Fruit fly (Drosophila melanogaster) whole organism, prepupa: ENCODE results near the gene CG34434.

ENCODE experiments used
- CG11294 ChIP-seq: fragments of 200-800 bp; sonication (Bioruptor generic); IDR thresholded peaks from 2 replicates; pipeline ENCODE4 v1.3.6; 2022; ENCODE audit warnings: missing biosample characterization, missing genetic modification characterization
- CG16779 ChIP-seq: fragments of 200-800 bp; sonication (Bioruptor generic); optimal IDR thresholded peaks from 3 replicates; lab custom pipeline; 2017; ENCODE audit warnings: missing biosample characterization, mild to moderate bottlenecking, missing genetic modification characterization
- CG3919 ChIP-seq: fragments of 200-800 bp; sonication (Bioruptor generic); optimal IDR thresholded peaks from 3 replicates; lab custom pipeline; 2016; ENCODE audit warnings: missing biosample characterization, missing genetic modification characterization
- CG6276 ChIP-seq: fragments of 200-800 bp; sonication (Bioruptor generic); optimal IDR thresholded peaks from 2 replicates; lab custom pipeline; 2017; ENCODE audit warnings: missing biosample characterization, mild to moderate bottlenecking, missing genetic modification characterization
- CG6854 ChIP-seq: fragments of 200-800 bp; sonication (Bioruptor generic); optimal IDR thresholded peaks from 2 replicates; lab custom pipeline; 2017; ENCODE audit warnings: missing biosample characterization, mild to moderate bottlenecking, missing genetic modification characterization
- CG8119 ChIP-seq: fragments of 200-800 bp; sonication (Bioruptor generic); IDR thresholded peaks from 3 replicates; pipeline ENCODE4 v1.3.6; 2022; ENCODE audit warnings: missing biosample characterization, missing genetic modification characterization
- CG8319 ChIP-seq: fragments of 200-800 bp; sonication (Bioruptor generic); optimal IDR thresholded peaks from 3 replicates; lab custom pipeline; 2016; ENCODE audit warnings: missing biosample characterization, missing genetic modification characterization
- CG8632 ChIP-seq: fragments of 200-800 bp; sonication (Bioruptor generic); optimal IDR thresholded peaks from 3 replicates; lab custom pipeline; 2016; ENCODE audit warnings: missing biosample characterization, missing genetic modification characterization
- Gug ChIP-seq: fragments of 200-800 bp; sonication (Bioruptor generic); IDR thresholded peaks from 2 replicates; pipeline ENCODE4 v1.3.6; 2022; ENCODE audit warnings: missing biosample characterization, missing genetic modification characterization
- Met ChIP-seq: fragments of 200-800 bp; sonication (Bioruptor generic); optimal IDR thresholded peaks from 3 replicates; lab custom pipeline; 2016; ENCODE audit warnings: missing biosample characterization, missing genetic modification characterization
- Sox15 ChIP-seq: fragments of 200-800 bp; sonication (Bioruptor generic); optimal IDR thresholded peaks from 3 replicates; lab custom pipeline; 2016; ENCODE audit warnings: missing biosample characterization, missing genetic modification characterization
- pdm3 ChIP-seq: fragments of 200-800 bp; sonication (Bioruptor generic); optimal IDR thresholded peaks from 3 replicates; lab custom pipeline; 2016; ENCODE audit warnings: missing biosample characterization, missing genetic modification characterization
- salr ChIP-seq, 2 experiments: fragments of 200-800 bp; sonication (Bioruptor generic); optimal IDR thresholded peaks; 3 replicates each; lab custom pipeline; 2016 to 2018; ENCODE audit warnings: missing biosample characterization in 2 of 2, missing genetic modification characterization in 2 of 2, mild to moderate bottlenecking in 1 of 2

- no peak for TF ChIP-seq Met (GFP tag; lab: Kevin White, UChicago)
- no peak for TF ChIP-seq CG6854 (GFP tag; lab: Kevin White, UChicago)
- TF ChIP-seq CG8632 (GFP tag; lab: Kevin White, UChicago) = no peak
- no peak for TF ChIP-seq CG8319 (GFP tag; lab: Kevin White, UChicago)
- TF ChIP-seq CG16779 (tag; lab: Kevin White, UChicago) = no peak
- TF ChIP-seq CG8119 = no peak
- TF ChIP-seq pdm3 (GFP tag; lab: Kevin White, UChicago) = no peak
- no peak for TF ChIP-seq CG3919 (GFP tag; lab: Kevin White, UChicago)
- TF ChIP-seq Sox15 (GFP tag; lab: Kevin White, UChicago) = no peak
- TF ChIP-seq salr (GFP tag; optimal IDR thresholded peaks at IDR 0.05; lab: Kevin White, UChicago) = no peak
- TF ChIP-seq CG11294 = no peak
- no peak for TF ChIP-seq CG6276 (GFP tag; lab: Kevin White, UChicago)
- TF ChIP-seq Gug (GFP tag; lab: Robert Waterston, UW) = no peak
Measured at dm6 chrX:5646228-5646627, 30.1 kb upstream of the CG34434 start.
